Worm (Caenorhabditis elegans) whole organism, late embryonic: ENCODE measurements around the gene srz-74.
"Not testable (repeated sequence)": the region's sequence is repeated elsewhere in the genome, so short reads cannot be mapped to it uniquely, and the experiment has no call there.

Source experiments
- C38D4.7 ChIP-seq: fragments of 200-800 bp; sonication (Bioruptor generic); optimal IDR thresholded peaks from 2 replicates; lab custom pipeline; 2018; ENCODE audit warnings: mild to moderate bottlenecking, missing genetic modification characterization, moderate library complexity, missing compliant biosample characterization
- F13H6.1 ChIP-seq: sonication (generic microtip); optimal IDR thresholded peaks from 2 replicates; lab custom pipeline; 2016; ENCODE audit warnings: missing genetic modification characterization, missing compliant biosample characterization
- K02D7.2 ChIP-seq: sonication (generic microtip); optimal IDR thresholded peaks from 2 replicates; lab custom pipeline; 2017; ENCODE audit warnings: mild to moderate bottlenecking, missing genetic modification characterization, missing compliant biosample characterization
- T23F11.4 ChIP-seq: fragments of 200-800 bp; sonication (Bioruptor generic); optimal IDR thresholded peaks from 2 replicates; lab custom pipeline; 2018; ENCODE audit warnings: mild to moderate bottlenecking, missing genetic modification characterization, missing compliant biosample characterization
- Y22D7AL.16 ChIP-seq: sonication (generic microtip); optimal IDR thresholded peaks from 2 replicates; lab custom pipeline; 2016; ENCODE audit warnings: missing genetic modification characterization, missing compliant biosample characterization
- ceh-18 ChIP-seq: sonication (generic microtip); optimal IDR thresholded peaks from 2 replicates; lab custom pipeline; 2016; ENCODE audit warnings: missing genetic modification characterization, missing compliant biosample characterization
- ceh-34 ChIP-seq: sonication (generic microtip); optimal IDR thresholded peaks from 2 replicates; lab custom pipeline; 2016; ENCODE audit warnings: mild to moderate bottlenecking, missing genetic modification characterization, missing compliant biosample characterization
- ceh-6 ChIP-seq: fragments of 200-800 bp; sonication (Bioruptor generic); optimal IDR thresholded peaks from 2 replicates; lab custom pipeline; 2018; ENCODE audit warnings: mild to moderate bottlenecking, missing genetic modification characterization, missing compliant biosample characterization
- ceh-9 ChIP-seq: sonication (generic microtip); optimal IDR thresholded peaks from 2 replicates; lab custom pipeline; 2016; ENCODE audit warnings: mild to moderate bottlenecking, missing genetic modification characterization, inconsistent platforms, missing compliant biosample characterization
- dmd-4 ChIP-seq: sonication (generic microtip); optimal IDR thresholded peaks from 2 replicates; lab custom pipeline; 2016; ENCODE audit warnings: borderline replicate concordance, missing genetic modification characterization, missing compliant biosample characterization
- dve-1 ChIP-seq: sonication (generic microtip); optimal IDR thresholded peaks from 2 replicates; lab custom pipeline; 2017; ENCODE audit warnings: antibody characterized with exemption, mild to moderate bottlenecking, missing genetic modification characterization, missing compliant biosample characterization
- elt-4 ChIP-seq: sonication (generic microtip); optimal IDR thresholded peaks from 2 replicates; lab custom pipeline; 2016; ENCODE audit warnings: missing genetic modification characterization, missing compliant biosample characterization
- eyg-1 ChIP-seq: sonication (generic microtip); optimal IDR thresholded peaks from 2 replicates; lab custom pipeline; 2016; ENCODE audit warnings: missing genotype, missing genetic modification characterization, missing compliant biosample characterization
- fax-1 ChIP-seq: sonication (generic microtip); optimal IDR thresholded peaks from 2 replicates; lab custom pipeline; 2016; ENCODE audit warnings: missing genotype, missing genetic modification characterization, missing compliant biosample characterization
- fkh-6 ChIP-seq: sonication (generic microtip); optimal IDR thresholded peaks from 2 replicates; lab custom pipeline; 2016; ENCODE audit warnings: missing genetic modification characterization, missing compliant biosample characterization
- gmeb-2 ChIP-seq: sonication (generic microtip); optimal IDR thresholded peaks from 2 replicates; lab custom pipeline; 2016; ENCODE audit warnings: missing genetic modification characterization, inconsistent platforms, missing compliant biosample characterization
- hlh-30 ChIP-seq: sonication (generic microtip); optimal IDR thresholded peaks from 2 replicates; lab custom pipeline; 2017; ENCODE audit warnings: antibody characterized with exemption, missing genetic modification characterization, missing compliant biosample characterization; ENCODE audit not compliant: insufficient read depth
- hlh-8 ChIP-seq: sonication (generic microtip); optimal IDR thresholded peaks from 2 replicates; lab custom pipeline; 2016; ENCODE audit warnings: missing genotype, missing genetic modification characterization, missing compliant biosample characterization
- lim-6 ChIP-seq: sonication (generic microtip); optimal IDR thresholded peaks from 2 replicates; lab custom pipeline; 2016; ENCODE audit warnings: missing genetic modification characterization, missing compliant biosample characterization
- madf-2 ChIP-seq: sonication (generic microtip); optimal IDR thresholded peaks from 2 replicates; lab custom pipeline; 2017; ENCODE audit warnings: missing genetic modification characterization, missing compliant biosample characterization
- mec-3 ChIP-seq: sonication (generic microtip); optimal IDR thresholded peaks from 2 replicates; lab custom pipeline; 2016; ENCODE audit warnings: borderline replicate concordance, missing genetic modification characterization, missing compliant biosample characterization
- odd-2 ChIP-seq: sonication (generic microtip); optimal IDR thresholded peaks from 2 replicates; lab custom pipeline; 2017; ENCODE audit warnings: antibody characterized with exemption, mild to moderate bottlenecking, missing genetic modification characterization, missing compliant biosample characterization
- pax-1 ChIP-seq: fragments of 150-350 bp; optimal IDR thresholded peaks from 2 replicates; lab custom pipeline; 2014; ENCODE audit warnings: missing biosample characterization, missing genetic modification characterization
- pha-2 ChIP-seq: sonication (generic microtip); optimal IDR thresholded peaks from 2 replicates; lab custom pipeline; 2017; ENCODE audit warnings: mild to moderate bottlenecking, missing genetic modification characterization, missing compliant biosample characterization
- pha-4 ChIP-seq: fragments of 150-350 bp; optimal IDR thresholded peaks from 2 replicates; lab custom pipeline; 2018; ENCODE audit warnings: missing biosample characterization, missing genetic modification reagents, missing genetic modification characterization
- pros-1 ChIP-seq: fragments of 150-350 bp; optimal IDR thresholded peaks from 2 replicates; lab custom pipeline; 2014; ENCODE audit warnings: missing biosample characterization, missing genetic modification reagents, missing genetic modification characterization
- ref-2 ChIP-seq: sonication (generic microtip); optimal IDR thresholded peaks from 2 replicates; lab custom pipeline; 2016; ENCODE audit warnings: missing genetic modification characterization, missing compliant biosample characterization
- sdc-2 ChIP-seq: sonication (generic microtip); optimal IDR thresholded peaks from 2 replicates; lab custom pipeline; 2016; ENCODE audit warnings: missing genotype, missing genetic modification characterization, missing compliant biosample characterization
- syd-9 ChIP-seq: sonication (generic microtip); optimal IDR thresholded peaks from 2 replicates; lab custom pipeline; 2016; ENCODE audit warnings: mild to moderate bottlenecking, missing genetic modification characterization, moderate library complexity, missing compliant biosample characterization
- tbx-2 ChIP-seq: sonication (generic microtip); optimal IDR thresholded peaks from 2 replicates; lab custom pipeline; 2016; ENCODE audit warnings: missing genetic modification characterization, missing compliant biosample characterization
- tbx-7 ChIP-seq: sonication (generic microtip); optimal IDR thresholded peaks from 2 replicates; lab custom pipeline; 2016; ENCODE audit warnings: missing genotype, missing genetic modification characterization, missing compliant biosample characterization
- ttx-3 ChIP-seq: sonication (generic microtip); optimal IDR thresholded peaks from 2 replicates; lab custom pipeline; 2016; ENCODE audit warnings: missing genetic modification reagents, missing genetic modification characterization, missing compliant biosample characterization
- unc-3 ChIP-seq, 2 experiments: fragments of 200-800 bp in 1 of 2; sonication (Bioruptor generic) in 1 of 2; sonication (generic microtip) in 1 of 2; conservative IDR thresholded peaks in 1 of 2; optimal IDR thresholded peaks in 1 of 2; 2 replicates each; pipeline versions ENCODE4 v1.3.6 to Lab custom; 2016 to 2022; ENCODE audit warnings: missing compliant biosample characterization in 2 of 2, missing genetic modification characterization in 2 of 2, missing genetic modification reagents in 1 of 2
- unc-42 ChIP-seq: sonication (generic microtip); optimal IDR thresholded peaks from 2 replicates; lab custom pipeline; 2016; ENCODE audit warnings: missing genotype, missing genetic modification characterization, missing compliant biosample characterization
- zip-5 ChIP-seq: sonication (generic microtip); optimal IDR thresholded peaks from 2 replicates; lab custom pipeline; 2016; ENCODE audit warnings: missing genetic modification characterization, missing compliant biosample characterization
- ztf-16 ChIP-seq: sonication (generic microtip); optimal IDR thresholded peaks from 2 replicates; lab custom pipeline; 2017; ENCODE audit warnings: missing genetic modification characterization, missing compliant biosample characterization

The srz-74 gene

DNA sequence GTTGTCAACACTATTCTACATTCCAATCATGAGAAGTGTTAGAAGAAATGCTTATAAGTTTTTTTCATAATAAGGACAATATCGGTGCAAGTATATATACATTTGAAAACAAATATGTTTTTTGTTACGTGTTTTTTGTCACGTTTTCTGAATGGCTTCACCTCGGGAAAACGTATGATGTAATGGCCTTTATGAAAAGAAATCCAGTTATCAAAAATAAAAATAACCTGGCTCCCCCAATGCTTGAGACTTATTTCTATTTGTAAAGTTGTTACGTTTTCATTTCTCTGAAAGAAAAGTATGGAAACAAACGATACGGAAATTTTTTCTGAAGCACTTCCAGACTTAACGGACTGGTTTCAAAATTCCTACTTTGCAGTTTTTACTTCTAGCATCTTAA lies 30.4 kb upstream of the srz-74 start, which contains the start of gene srz-72:
TSS of gene srz-72 (plus strand) at position 301 of the 400 bp plus-strand sequence.
- TF ChIP-seq dve-1 (tag; lab: Kevin White, UChicago) = no peak
- no peak for TF ChIP-seq ceh-9 (tag; lab: Kevin White, UChicago)
- no peak for TF ChIP-seq C38D4.7 (GFP tag; lab: Kevin White, UChicago)
- TF ChIP-seq ceh-6 = no peak
- TF ChIP-seq T23F11.4 (GFP tag; lab: Kevin White, UChicago) = no peak
- TF ChIP-seq zip-5 = no peak
- TF ChIP-seq ceh-34 (tag; lab: Kevin White, UChicago) = no peak
- TF ChIP-seq mec-3 = no peak
- TF ChIP-seq ref-2 (tag; lab: Kevin White, UChicago) = no peak
- no peak for TF ChIP-seq F13H6.1 (tag; lab: Kevin White, UChicago)
- TF ChIP-seq ttx-3 = no peak
- TF ChIP-seq fkh-6 = no peak
- no peak for TF ChIP-seq fax-1
- no peak for TF ChIP-seq lim-6 (tag; lab: Kevin White, UChicago)
- TF ChIP-seq, all 69 proteins: peak for 0

DNA sequence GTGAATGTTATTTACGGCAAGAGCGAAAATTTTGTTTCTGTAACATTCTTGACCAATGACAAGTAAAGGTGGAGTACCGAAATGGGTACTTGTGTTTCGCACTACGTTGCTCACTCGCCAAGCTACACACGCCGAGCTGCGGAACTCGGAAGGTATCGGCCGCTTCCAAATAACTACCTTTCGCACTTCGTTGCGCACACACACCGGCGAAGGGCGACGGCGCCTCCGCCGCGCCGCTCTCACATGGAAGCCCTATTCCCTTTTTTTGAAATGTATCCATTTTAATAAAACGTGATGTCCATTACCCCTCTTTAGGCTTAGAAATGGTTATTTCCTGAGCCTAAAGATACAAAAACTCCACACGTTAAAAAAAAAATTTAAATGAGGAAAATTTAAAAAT lies 22.3 kb upstream of the srz-74 start:
- TF ChIP-seq dve-1 (tag; lab: Kevin White, UChicago) (no peak), C38D4.7 (GFP tag; lab: Kevin White, UChicago) (no peak), hlh-8 (tag; lab: Kevin White, UChicago) (no peak), tbx-2 (no peak), unc-42 (tag; lab: Kevin White, UChicago) (no peak), ztf-16 (no peak), madf-2 (no peak), pros-1 (tag; lab: Kevin White, UChicago) (no peak), zip-5 (no peak), dmd-4 (no peak), ttx-3 (no peak), ceh-18 (tag; lab: Kevin White, UChicago) (no peak), hlh-30 (tag; lab: Kevin White, UChicago) (no peak), syd-9 (tag; lab: Kevin White, UChicago) (no peak)

DNA sequence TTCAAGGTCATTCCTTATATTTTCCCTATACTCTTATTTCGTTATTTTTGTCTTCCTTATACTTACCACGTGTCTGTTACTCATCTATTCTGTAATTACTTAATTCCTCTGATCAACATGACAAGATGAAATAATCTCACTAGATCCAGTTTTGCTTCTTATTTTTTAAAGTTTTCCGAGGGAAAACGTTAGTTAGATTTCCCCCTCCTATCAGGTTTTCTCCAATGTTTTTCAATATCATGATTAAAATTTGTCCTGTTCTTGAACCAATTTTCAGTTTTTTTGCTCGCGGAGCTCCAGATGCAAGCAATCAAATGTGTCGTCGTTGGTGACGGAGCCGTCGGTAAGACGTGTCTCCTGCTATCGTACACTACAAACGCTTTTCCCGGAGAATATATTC lies 21.3 kb upstream of the srz-74 start, which contains the start of gene rac-2:
TSS of gene rac-2 (plus strand) at position 301 of the 400 bp plus-strand sequence.
- not testable (repeated sequence) for TF ChIP-seq pha-2, eyg-1, gmeb-2 (tag; lab: Kevin White, UChicago)

DNA sequence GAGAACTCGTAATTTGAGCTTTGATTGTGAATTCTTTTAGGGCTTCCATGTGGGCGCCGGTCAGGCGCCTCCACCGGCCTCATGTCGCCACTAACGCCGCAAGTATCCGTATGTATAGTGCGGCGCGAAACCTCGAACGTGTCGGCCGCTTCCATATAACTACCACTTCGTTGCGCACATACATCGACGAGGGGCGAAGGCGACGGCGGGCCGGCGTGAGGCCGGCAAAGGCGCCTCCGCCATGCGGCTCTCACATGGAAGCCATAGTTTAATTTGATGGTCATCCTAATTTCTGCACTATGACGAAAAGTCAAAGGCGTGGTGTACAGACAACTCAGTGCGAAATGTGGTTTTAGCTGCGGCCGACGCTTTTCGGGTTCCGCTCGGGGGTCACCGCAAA lies 19.2 kb upstream of the srz-74 start:
- TF ChIP-seq hlh-8 (tag; lab: Kevin White, UChicago) = no peak
- TF ChIP-seq pha-4 (tag; lab: Kevin White, UChicago) = no peak
- TF ChIP-seq elt-4 (tag; lab: Kevin White, UChicago) = no peak
- TF ChIP-seq K02D7.2 (tag; lab: Kevin White, UChicago) = no peak
- no peak for TF ChIP-seq ceh-6
- TF ChIP-seq tbx-7 (tag; lab: Kevin White, UChicago) = no peak
- TF ChIP-seq odd-2 = no peak
- no peak for TF ChIP-seq hlh-30 (tag; lab: Kevin White, UChicago)
- TF ChIP-seq pax-1 (tag; lab: Kevin White, UChicago) = no peak
- no peak for TF ChIP-seq T23F11.4 (GFP tag; lab: Kevin White, UChicago)
- no peak for TF ChIP-seq sdc-2 (tag; lab: Kevin White, UChicago)
- no peak for TF ChIP-seq Y22D7AL.16 (tag; lab: Kevin White, UChicago)
- TF ChIP-seq mec-3 = no peak
- TF ChIP-seq unc-3 (GFP tag; conservative IDR thresholded peaks at IDR 0.05; lab: Robert Waterston, UW) = no peak
- TF ChIP-seq unc-3 (tag; optimal IDR thresholded peaks at IDR 0.05; lab: Kevin White, UChicago) = no peak
